Worm (Caenorhabditis elegans) whole organism, young adult: ENCODE measurements around the gene ZK402.5.

ENCODE experiments used
- B0019.2 ChIP-seq: fragments of 200-800 bp; sonication (Bioruptor generic); conservative IDR thresholded peaks from 2 replicates; pipeline ENCODE4 v1.3.6; 2022; ENCODE audit warnings: missing genetic modification reagents, missing genetic modification characterization, missing compliant biosample characterization
- B0261.1 ChIP-seq: sonication (generic microtip); optimal IDR thresholded peaks from 2 replicates; lab custom pipeline; 2016; ENCODE audit warnings: mild to moderate bottlenecking, missing genetic modification characterization, moderate library complexity, missing compliant biosample characterization
- B0336.3 ChIP-seq: fragments of 200-800 bp; sonication (Bioruptor generic); IDR thresholded peaks from 2 replicates; pipeline ENCODE4 v1.3.6; 2022; ENCODE audit warnings: missing genetic modification characterization, missing compliant biosample characterization
- C17E4.6 ChIP-seq: fragments of 200-800 bp; sonication (Bioruptor generic); IDR thresholded peaks from 2 replicates; pipeline ENCODE4 v1.3.6; 2022; ENCODE audit warnings: missing genetic modification reagents, missing genetic modification characterization, missing compliant biosample characterization
- F10E7.11 ChIP-seq: sonication (generic microtip); optimal IDR thresholded peaks from 2 replicates; lab custom pipeline; 2017; ENCODE audit warnings: mild to moderate bottlenecking, missing genetic modification characterization, moderate library complexity, missing compliant biosample characterization
- F23B12.7 ChIP-seq: sonication (generic microtip); optimal IDR thresholded peaks from 2 replicates; lab custom pipeline; 2017; ENCODE audit warnings: missing genetic modification characterization, mild to moderate bottlenecking, missing compliant biosample characterization, antibody characterized with exemption, moderate library complexity; ENCODE audit not compliant: insufficient read depth
- F33H1.4 ChIP-seq: fragments of 200-800 bp; sonication (Bioruptor generic); IDR thresholded peaks from 2 replicates; pipeline ENCODE4 v1.3.6; 2022; ENCODE audit warnings: missing genetic modification reagents, missing genetic modification characterization, missing compliant biosample characterization
- F37B4.10 ChIP-seq: fragments of 200-800 bp; sonication (Bioruptor generic); IDR thresholded peaks from 2 replicates; pipeline ENCODE4 v1.3.6; 2022; ENCODE audit warnings: missing genetic modification characterization, missing compliant biosample characterization
- F39B2.1 ChIP-seq: fragments of 200-800 bp; sonication (Bioruptor generic); IDR thresholded peaks from 2 replicates; pipeline ENCODE4 v1.3.6; 2022; ENCODE audit warnings: missing genetic modification reagents, missing genetic modification characterization, missing compliant biosample characterization
- F49E8.2 ChIP-seq: sonication (generic microtip); optimal IDR thresholded peaks from 3 replicates; lab custom pipeline; 2017; ENCODE audit warnings: missing genetic modification characterization, mild to moderate bottlenecking, missing compliant biosample characterization, antibody characterized with exemption, moderate library complexity; ENCODE audit not compliant: insufficient read depth
- F55B11.4 ChIP-seq: sonication (generic microtip); optimal IDR thresholded peaks from 2 replicates; lab custom pipeline; 2016; ENCODE audit warnings: missing compliant biosample characterization, missing genetic modification characterization, borderline replicate concordance; ENCODE audit not compliant: insufficient read depth
- F57A8.1 ChIP-seq: fragments of 200-800 bp; sonication (Bioruptor generic); optimal IDR thresholded peaks from 2 replicates; lab custom pipeline; 2018; ENCODE audit warnings: mild to moderate bottlenecking, missing genetic modification characterization, moderate library complexity, missing compliant biosample characterization
- T07F8.4 ChIP-seq: sonication (generic microtip); optimal IDR thresholded peaks from 2 replicates; lab custom pipeline; 2016; ENCODE audit warnings: mild to moderate bottlenecking, missing genetic modification characterization, moderate library complexity, missing compliant biosample characterization
- Y56A3A.18 ChIP-seq: fragments of 200-800 bp; sonication (Bioruptor generic); IDR thresholded peaks from 2 replicates; pipeline ENCODE4 v1.3.6; 2022; ENCODE audit warnings: missing genetic modification reagents, missing genetic modification characterization, missing compliant biosample characterization
- Y67H2A.10 ChIP-seq: fragments of 200-800 bp; sonication (Bioruptor generic); conservative IDR thresholded peaks from 2 replicates; pipeline ENCODE4 v1.3.6; 2022; ENCODE audit warnings: missing genetic modification reagents, missing genetic modification characterization, missing compliant biosample characterization
- Y79H2A.3 ChIP-seq: fragments of 200-800 bp; sonication (Bioruptor generic); conservative IDR thresholded peaks from 2 replicates; pipeline ENCODE4 v1.3.6; 2022; ENCODE audit warnings: missing genetic modification reagents, missing genetic modification characterization, missing compliant biosample characterization
- Y95B8A.8 ChIP-seq: fragments of 200-800 bp; sonication (Bioruptor generic); IDR thresholded peaks from 2 replicates; pipeline ENCODE4 v1.3.6; 2022; ENCODE audit warnings: missing genetic modification reagents, missing genetic modification characterization, missing compliant biosample characterization
- aptf-2 ChIP-seq: fragments of 200-800 bp; sonication (Bioruptor generic); conservative IDR thresholded peaks from 2 replicates; pipeline ENCODE4 v1.3.6; 2022; ENCODE audit warnings: missing genetic modification reagents, missing genetic modification characterization, missing compliant biosample characterization
- attf-5 ChIP-seq: fragments of 200-800 bp; sonication (Bioruptor generic); optimal IDR thresholded peaks from 2 replicates; lab custom pipeline; 2018; ENCODE audit warnings: mild to moderate bottlenecking, missing genetic modification characterization, missing compliant biosample characterization
- ceh-100 ChIP-seq: fragments of 200-800 bp; sonication (Bioruptor generic); IDR thresholded peaks from 2 replicates; pipeline ENCODE4 v1.3.6; 2022; ENCODE audit warnings: missing genetic modification reagents, missing genetic modification characterization, missing compliant biosample characterization
- ceh-91 ChIP-seq: fragments of 200-800 bp; sonication (Bioruptor generic); IDR thresholded peaks from 2 replicates; pipeline ENCODE4 v1.3.6; 2022; ENCODE audit warnings: missing genetic modification reagents, missing genetic modification characterization, missing compliant biosample characterization
- die-1 ChIP-seq: sonication (generic microtip); optimal IDR thresholded peaks from 2 replicates; lab custom pipeline; 2016; ENCODE audit warnings: missing genotype, mild to moderate bottlenecking, missing genetic modification characterization, missing compliant biosample characterization
- dox-1 ChIP-seq: fragments of 200-800 bp; sonication (Bioruptor generic); IDR thresholded peaks from 2 replicates; pipeline ENCODE4 v1.3.6; 2022; ENCODE audit warnings: missing genetic modification reagents, missing genetic modification characterization, missing compliant biosample characterization
- efl-1 ChIP-seq: fragments of 150-350 bp; optimal IDR thresholded peaks from 2 replicates; lab custom pipeline; 2014; ENCODE audit warnings: missing biosample characterization, missing genetic modification reagents, missing genetic modification characterization
- egl-18 ChIP-seq: fragments of 200-800 bp; sonication (Bioruptor generic); IDR thresholded peaks from 2 replicates; pipeline ENCODE4 v1.3.6; 2022; ENCODE audit warnings: missing genetic modification reagents, missing genetic modification characterization, missing compliant biosample characterization
- ekl-4 ChIP-seq: fragments of 200-800 bp; sonication (Bioruptor generic); IDR thresholded peaks from 2 replicates; pipeline ENCODE4 v1.3.6; 2022; ENCODE audit warnings: missing genetic modification reagents, missing genetic modification characterization, missing compliant biosample characterization
- him-1 ChIP-seq: sonication (generic microtip); optimal IDR thresholded peaks from 2 replicates; lab custom pipeline; 2016; ENCODE audit warnings: missing genotype, missing genetic modification reagents, missing genetic modification characterization, missing compliant biosample characterization
- hlh-12 ChIP-seq: sonication (generic microtip); optimal IDR thresholded peaks from 2 replicates; lab custom pipeline; 2016; ENCODE audit warnings: missing genetic modification characterization, missing compliant biosample characterization
- hlh-26 ChIP-seq: fragments of 200-800 bp; sonication (Bioruptor generic); conservative IDR thresholded peaks from 2 replicates; pipeline ENCODE4 v1.3.6; 2022; ENCODE audit warnings: missing genetic modification reagents, missing genetic modification characterization, missing compliant biosample characterization
- hmg-1.2 ChIP-seq: fragments of 200-800 bp; sonication (Bioruptor generic); IDR thresholded peaks from 2 replicates; pipeline ENCODE4 v1.3.6; 2022; ENCODE audit warnings: missing genetic modification reagents, missing genetic modification characterization, missing compliant biosample characterization
- hrde-1 ChIP-seq: sonication (generic microtip); optimal IDR thresholded peaks from 2 replicates; lab custom pipeline; 2016; ENCODE audit warnings: missing genetic modification characterization, mild to moderate bottlenecking, missing compliant biosample characterization, moderate library complexity, missing genotype, missing genetic modification reagents, borderline replicate concordance
- let-526 ChIP-seq: fragments of 200-800 bp; sonication (Bioruptor generic); IDR thresholded peaks from 2 replicates; pipeline ENCODE4 v1.3.6; 2022; ENCODE audit warnings: missing genetic modification reagents, missing genetic modification characterization, missing compliant biosample characterization
- lin-35 ChIP-seq, 3 experiments: fragments of 150-350 bp in 2 of 3; sonication (generic microtip) in 1 of 3; optimal IDR thresholded peaks; 2 replicates each; lab custom pipeline; 2014 to 2018; ENCODE audit warnings: missing biosample characterization in 3 of 3, missing genetic modification characterization in 3 of 3, missing genetic modification reagents in 3 of 3
- lin-40 ChIP-seq: sonication (generic microtip); optimal IDR thresholded peaks from 2 replicates; lab custom pipeline; 2016; ENCODE audit warnings: missing genetic modification characterization, mild to moderate bottlenecking, missing compliant biosample characterization, missing genotype, missing genetic modification reagents
- lsy-27 ChIP-seq: sonication (generic microtip); optimal IDR thresholded peaks from 2 replicates; lab custom pipeline; 2017; ENCODE audit warnings: missing genetic modification characterization, mild to moderate bottlenecking, missing compliant biosample characterization, antibody characterized with exemption, missing genotype, borderline replicate concordance; ENCODE audit not compliant: insufficient read depth
- madf-10 ChIP-seq: sonication (generic microtip); optimal IDR thresholded peaks from 2 replicates; lab custom pipeline; 2016; ENCODE audit warnings: mild to moderate bottlenecking, missing genetic modification characterization, missing compliant biosample characterization
- mcd-1 ChIP-seq: fragments of 200-800 bp; sonication (Bioruptor generic); IDR thresholded peaks from 2 replicates; pipeline ENCODE4 v1.3.6; 2022; ENCODE audit warnings: missing genetic modification reagents, missing genetic modification characterization, missing compliant biosample characterization
- mel-28 ChIP-seq: sonication (generic microtip); optimal IDR thresholded peaks from 2 replicates; lab custom pipeline; 2016; ENCODE audit warnings: borderline replicate concordance, mild to moderate bottlenecking, missing genetic modification characterization, missing compliant biosample characterization
- nfyb-1 ChIP-seq: fragments of 200-800 bp; sonication (Bioruptor generic); IDR thresholded peaks from 2 replicates; pipeline ENCODE4 v1.3.6; 2022; ENCODE audit warnings: missing genetic modification reagents, missing genetic modification characterization, missing compliant biosample characterization
- nhr-27 ChIP-seq: fragments of 200-800 bp; sonication (Bioruptor generic); optimal IDR thresholded peaks from 2 replicates; lab custom pipeline; 2018; ENCODE audit warnings: mild to moderate bottlenecking, missing genetic modification characterization, moderate library complexity, missing compliant biosample characterization
- rpc-1 ChIP-seq, 2 experiments: fragments of 150-350 bp in 1 of 2; sonication (generic microtip) in 1 of 2; optimal IDR thresholded peaks; 2 replicates each; lab custom pipeline; 2014 to 2018; ENCODE audit warnings: missing biosample characterization in 1 of 2, missing genetic modification characterization in 1 of 2, missing genetic modification reagents in 1 of 2, missing genotype in 1 of 2
- snpc-1.1 ChIP-seq: sonication (generic microtip); optimal IDR thresholded peaks from 2 replicates; lab custom pipeline; 2017; ENCODE audit warnings: missing genetic modification characterization, mild to moderate bottlenecking, missing compliant biosample characterization, antibody characterized with exemption, moderate library complexity, missing genotype, missing genetic modification reagents; ENCODE audit not compliant: insufficient read depth
- snpc-3.4 ChIP-seq: sonication (generic microtip); optimal IDR thresholded peaks from 2 replicates; lab custom pipeline; 2017; ENCODE audit warnings: missing genetic modification characterization, mild to moderate bottlenecking, missing compliant biosample characterization, antibody characterized with exemption, moderate library complexity, missing genotype, missing genetic modification reagents
- somi-1 ChIP-seq: fragments of 200-800 bp; sonication (Bioruptor generic); optimal IDR thresholded peaks from 2 replicates; lab custom pipeline; 2018; ENCODE audit warnings: mild to moderate bottlenecking, missing genetic modification characterization, missing compliant biosample characterization
- sptf-2 ChIP-seq: fragments of 200-800 bp; sonication (Bioruptor generic); optimal IDR thresholded peaks from 2 replicates; lab custom pipeline; 2018; ENCODE audit warnings: mild to moderate bottlenecking, missing genetic modification characterization, missing compliant biosample characterization
- unc-62 ChIP-seq: fragments of 150-350 bp; optimal IDR thresholded peaks from 2 replicates; lab custom pipeline; 2014; ENCODE audit warnings: missing biosample characterization, missing genetic modification reagents, missing genetic modification characterization
- ztf-28 ChIP-seq: fragments of 200-800 bp; sonication (Bioruptor generic); IDR thresholded peaks from 2 replicates; pipeline ENCODE4 v1.3.6; 2022; ENCODE audit warnings: missing genetic modification reagents, missing genetic modification characterization, missing compliant biosample characterization

Gene ZK402.5

ce11 chrX:1445696-1446095, 44.5 kb upstream of the ZK402.5 start (continued):
- TF ChIP-seq efl-1 (no peak), unc-62 (GFP tag; lab: Kevin White, UChicago) (no peak), Y56A3A.18 (GFP tag; lab: Robert Waterston, UW) (no peak), attf-5 (GFP tag; lab: Kevin White, UChicago) (no peak), B0336.3 (peak; percentile 36; the same call in 1 of the 2 replicates), mel-28 (no peak), sptf-2 (GFP tag; lab: Kevin White, UChicago) (no peak), F57A8.1 (GFP tag; lab: Kevin White, UChicago) (no peak), lin-40 (tag; lab: Kevin White, UChicago) (peak; percentile 22), let-526 (GFP tag; lab: Robert Waterston, UW) (no peak), F37B4.10 (GFP tag; lab: Robert Waterston, UW) (no peak), dox-1 (GFP tag; lab: Robert Waterston, UW) (0 out of 2 replicates have a peak, but pooled peaks have one; percentile 16), mcd-1 (GFP tag; lab: Robert Waterston, UW) (no peak), B0261.1 (tag; lab: Kevin White, UChicago) (no peak), rpc-1 (optimal IDR thresholded peaks at IDR 0.05; lab: Kevin White, UChicago) (no peak), rpc-1 (tag; optimal IDR thresholded peaks at IDR 0.05; lab: Kevin White, UChicago) (no peak), F10E7.11 (tag; lab: Kevin White, UChicago) (no peak), F55B11.4 (tag; lab: Kevin White, UChicago) (no peak), Y79H2A.3 (GFP tag; lab: Robert Waterston, UW) (no peak), madf-10 (tag; lab: Kevin White, UChicago) (peak; percentile 25), F49E8.2 (tag; lab: Kevin White, UChicago) (no peak), hlh-12 (tag; lab: Kevin White, UChicago) (no peak), B0019.2 (GFP tag; lab: Robert Waterston, UW) (no peak), F39B2.1 (GFP tag; lab: Robert Waterston, UW) (no peak), F33H1.4 (GFP tag; lab: Robert Waterston, UW) (no peak), ztf-28 (no peak), aptf-2 (GFP tag; lab: Robert Waterston, UW) (no peak), Y67H2A.10 (no peak), C17E4.6 (GFP tag; lab: Robert Waterston, UW) (no peak), nhr-27 (no peak), ceh-100 (GFP tag; lab: Robert Waterston, UW) (no peak), snpc-3.4 (tag; lab: Kevin White, UChicago) (no peak), F23B12.7 (tag; lab: Kevin White, UChicago) (no peak), somi-1 (GFP tag; lab: Kevin White, UChicago) (no peak), lin-35 (GFP tag; optimal IDR thresholded peaks at IDR 0.05; lab: Kevin White, UChicago) (no peak), ceh-91 (GFP tag; lab: Robert Waterston, UW) (no peak), nfyb-1 (GFP tag; lab: Robert Waterston, UW) (peak; percentile 62; the same call in 1 of the 2 replicates), egl-18 (no peak), snpc-1.1 (tag; lab: Kevin White, UChicago) (no peak), T07F8.4 (tag; lab: Kevin White, UChicago) (no peak), ekl-4 (GFP tag; lab: Robert Waterston, UW) (no peak), hmg-1.2 (GFP tag; lab: Robert Waterston, UW) (peak; percentile 25; the same call in 1 of the 2 replicates), lsy-27 (tag; lab: Kevin White, UChicago) (no peak), him-1 (tag; lab: Kevin White, UChicago) (no peak), hlh-26 (GFP tag; lab: Robert Waterston, UW) (no peak), Y95B8A.8 (GFP tag; lab: Robert Waterston, UW) (no peak), hrde-1 (no peak), die-1 (tag; lab: Kevin White, UChicago) (no peak)
